Fruit fly (Drosophila melanogaster) whole organism, pupa: ENCODE results near the gene CG31441.

Experiments
- CG10348 ChIP-seq: fragments of 200-800 bp; sonication (Bioruptor generic); IDR thresholded peaks from 2 replicates; pipeline ENCODE4 v1.3.6; 2022; ENCODE audit warnings: missing biosample characterization, missing genetic modification characterization
- CG12605 ChIP-seq: fragments of 200-800 bp; sonication (Bioruptor generic); IDR thresholded peaks from 2 replicates; pipeline ENCODE4 v1.3.6; 2022; ENCODE audit warnings: missing biosample characterization, missing genetic modification characterization
- CG13204 ChIP-seq: fragments of 200-800 bp; sonication (Bioruptor generic); optimal IDR thresholded peaks from 2 replicates; lab custom pipeline; 2018; ENCODE audit warnings: missing biosample characterization, mild to moderate bottlenecking, missing genetic modification characterization, moderate library complexity
- CG14655 ChIP-seq: fragments of 200-800 bp; sonication (Bioruptor generic); optimal IDR thresholded peaks from 3 replicates; lab custom pipeline; 2017; ENCODE audit warnings: mild to moderate bottlenecking, missing biosample characterization, missing genetic modification reagents, missing genetic modification characterization
- CG15710 ChIP-seq: fragments of 200-800 bp; sonication (Bioruptor generic); optimal IDR thresholded peaks from 2 replicates; lab custom pipeline; 2018; ENCODE audit warnings: missing biosample characterization, mild to moderate bottlenecking, missing genetic modification characterization, moderate library complexity
- CG17806 ChIP-seq: fragments of 200-800 bp; sonication (Bioruptor generic); optimal IDR thresholded peaks from 2 replicates; lab custom pipeline; 2018; ENCODE audit warnings: missing biosample characterization, mild to moderate bottlenecking, missing genetic modification characterization, moderate library complexity
- CG32121 ChIP-seq: fragments of 200-800 bp; sonication (Bioruptor generic); IDR thresholded peaks from 2 replicates; pipeline ENCODE4 v1.3.6; 2022; ENCODE audit warnings: missing biosample characterization, missing genetic modification characterization
- CG34367 ChIP-seq: fragments of 200-800 bp; sonication (Bioruptor generic); optimal IDR thresholded peaks from 2 replicates; lab custom pipeline; 2018; ENCODE audit warnings: missing biosample characterization, mild to moderate bottlenecking, missing genetic modification characterization
- CG4496 ChIP-seq: fragments of 200-800 bp; sonication (Bioruptor generic); IDR thresholded peaks from 3 replicates; pipeline ENCODE4 v1.3.6; 2022; ENCODE audit warnings: missing biosample characterization, missing genetic modification characterization
- CG8159 ChIP-seq: fragments of 200-800 bp; sonication (Bioruptor generic); optimal IDR thresholded peaks from 3 replicates; lab custom pipeline; 2018; ENCODE audit warnings: missing biosample characterization, mild to moderate bottlenecking, missing genetic modification characterization, moderate library complexity
- CG8301 ChIP-seq: fragments of 200-800 bp; sonication (Bioruptor generic); optimal IDR thresholded peaks from 2 replicates; lab custom pipeline; 2018; ENCODE audit warnings: missing biosample characterization, mild to moderate bottlenecking, missing genetic modification characterization
- CG9948 ChIP-seq: fragments of 200-800 bp; sonication (Bioruptor generic); optimal IDR thresholded peaks from 2 replicates; lab custom pipeline; 2018; ENCODE audit warnings: missing biosample characterization, mild to moderate bottlenecking, missing genetic modification characterization, moderate library complexity
- D1 ChIP-seq: fragments of 200-800 bp; sonication (Bioruptor generic); optimal IDR thresholded peaks from 2 replicates; lab custom pipeline; 2018; ENCODE audit warnings: missing biosample characterization, mild to moderate bottlenecking, missing genetic modification characterization, moderate library complexity
- EcR ChIP-seq: fragments of 200-800 bp; sonication (Bioruptor generic); optimal IDR thresholded peaks from 3 replicates; lab custom pipeline; 2019; ENCODE audit warnings: missing biosample characterization, missing genetic modification characterization, mild to moderate bottlenecking, moderate library complexity, missing genetic modification reagents
- Ets98B ChIP-seq: fragments of 200-800 bp; sonication (Bioruptor generic); IDR thresholded peaks from 2 replicates; pipeline ENCODE4 v1.3.6; 2022; ENCODE audit warnings: missing biosample characterization, missing genetic modification characterization
- Pif1A ChIP-seq: fragments of 200-800 bp; sonication (Bioruptor generic); optimal IDR thresholded peaks from 3 replicates; lab custom pipeline; 2016; ENCODE audit warnings: missing biosample characterization, missing genetic modification characterization
- Pif1B ChIP-seq: fragments of 200-800 bp; sonication (Bioruptor generic); optimal IDR thresholded peaks from 3 replicates; lab custom pipeline; 2016; ENCODE audit warnings: missing biosample characterization, missing genetic modification characterization
- Snoo ChIP-seq: fragments of 200-800 bp; sonication (Bioruptor generic); optimal IDR thresholded peaks from 3 replicates; lab custom pipeline; 2017; ENCODE audit warnings: missing biosample characterization, mild to moderate bottlenecking, missing genetic modification characterization, inconsistent platforms
- fd96Ca ChIP-seq: fragments of 200-800 bp; sonication (Bioruptor generic); IDR thresholded peaks from 3 replicates; pipeline ENCODE4 v1.3.6; 2022; ENCODE audit warnings: missing biosample characterization, missing genetic modification characterization
- gl ChIP-seq: fragments of 200-800 bp; sonication (Bioruptor generic); optimal IDR thresholded peaks from 2 replicates; lab custom pipeline; 2018; ENCODE audit warnings: missing biosample characterization, mild to moderate bottlenecking, missing genetic modification characterization
- rn ChIP-seq: fragments of 200-800 bp; sonication (Bioruptor generic); IDR thresholded peaks from 2 replicates; pipeline ENCODE4 v1.3.6; 2022; ENCODE audit warnings: missing biosample characterization, missing genetic modification characterization

CG31441 gene

DNA sequence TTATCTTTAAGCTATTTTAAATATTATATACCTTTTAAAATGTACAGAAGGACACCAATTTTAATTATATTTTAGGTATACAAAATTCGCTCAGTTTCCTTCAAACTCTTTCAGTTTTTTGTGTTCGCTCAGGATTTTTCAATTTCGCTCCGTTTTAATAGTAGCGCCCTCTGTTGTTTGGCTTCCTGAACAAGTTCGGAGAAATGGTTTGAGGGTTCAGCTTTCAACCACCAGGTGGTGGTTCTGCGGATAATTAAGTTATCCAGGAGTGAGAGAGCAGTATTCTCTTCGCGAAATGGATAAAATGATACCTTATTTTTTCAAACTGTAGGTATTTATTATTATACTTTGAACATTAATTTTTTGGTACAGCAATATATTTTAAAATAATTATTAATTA lies 32.9 kb downstream of the CG31441 start:
- TF ChIP-seq CG13204 (GFP tag; lab: Kevin White, UChicago) (peak; percentile 11), CG14655 (GFP tag; lab: Kevin White, UChicago) (peak; percentile 76), Snoo (tag; lab: Kevin White, UChicago) (no peak), Pif1A (GFP tag; lab: Kevin White, UChicago) (peak; percentile 64), D1 (tag; lab: Kevin White, UChicago) (peak; percentile 4), CG12605 (GFP tag; lab: Robert Waterston, UW) (0 out of 2 replicates have a peak, but pooled peaks have one; percentile 9), gl (no peak), CG8301 (tag; lab: Kevin White, UChicago) (peak; percentile 55), rn (GFP tag; lab: Robert Waterston, UW) (no peak), CG17806 (tag; lab: Kevin White, UChicago) (no peak), CG32121 (GFP tag; lab: Robert Waterston, UW) (no peak), CG4496 (GFP tag; lab: Robert Waterston, UW) (no peak; the same call in 2 of the 3 replicates), fd96Ca (GFP tag; lab: Robert Waterston, UW) (no peak), Ets98B (GFP tag; lab: Robert Waterston, UW) (no peak; the same call in 1 of the 2 replicates), CG34367 (tag; lab: Kevin White, UChicago) (peak; percentile 53), CG8159 (tag; lab: Kevin White, UChicago) (peak; percentile 41), Pif1B (GFP tag; lab: Kevin White, UChicago) (peak; percentile 45), CG15710 (peak; percentile 19), CG10348 (GFP tag; lab: Robert Waterston, UW) (no peak), CG9948 (no peak), EcR (GFP tag; lab: Kevin White, UChicago) (no peak)
- TF ChIP-seq, all 21 proteins: peak for 10

DNA sequence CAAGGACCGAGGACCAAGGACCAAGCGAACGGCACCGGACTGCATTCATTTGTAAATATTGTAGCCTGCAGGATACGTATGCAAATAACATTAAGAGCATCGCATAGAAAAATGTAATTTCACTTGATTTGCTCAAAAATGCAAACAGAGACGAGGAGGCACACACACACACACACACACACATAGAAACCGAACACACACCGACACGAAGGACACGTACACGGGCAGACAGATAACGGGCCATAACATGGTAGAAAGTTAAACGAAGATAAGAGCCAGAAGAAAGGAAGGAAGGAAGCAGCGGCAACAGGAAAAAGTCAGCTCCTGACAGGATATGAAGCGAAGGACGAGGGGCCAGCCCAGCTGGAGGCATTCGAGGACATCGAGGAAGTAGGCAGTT lies 34.5 kb downstream of the CG31441 start:
- no peak for TF ChIP-seq CG4496 (GFP tag; lab: Robert Waterston, UW)
- no peak for TF ChIP-seq gl
- TF ChIP-seq CG13204 (GFP tag; lab: Kevin White, UChicago), result no peak
- no peak for TF ChIP-seq EcR (GFP tag; lab: Kevin White, UChicago)
- no peak for TF ChIP-seq CG8159 (tag; lab: Kevin White, UChicago)
- TF ChIP-seq CG32121 (GFP tag; lab: Robert Waterston, UW), result no peak
- no peak for TF ChIP-seq D1 (tag; lab: Kevin White, UChicago)
- TF ChIP-seq CG10348 (GFP tag; lab: Robert Waterston, UW), result no peak

DNA sequence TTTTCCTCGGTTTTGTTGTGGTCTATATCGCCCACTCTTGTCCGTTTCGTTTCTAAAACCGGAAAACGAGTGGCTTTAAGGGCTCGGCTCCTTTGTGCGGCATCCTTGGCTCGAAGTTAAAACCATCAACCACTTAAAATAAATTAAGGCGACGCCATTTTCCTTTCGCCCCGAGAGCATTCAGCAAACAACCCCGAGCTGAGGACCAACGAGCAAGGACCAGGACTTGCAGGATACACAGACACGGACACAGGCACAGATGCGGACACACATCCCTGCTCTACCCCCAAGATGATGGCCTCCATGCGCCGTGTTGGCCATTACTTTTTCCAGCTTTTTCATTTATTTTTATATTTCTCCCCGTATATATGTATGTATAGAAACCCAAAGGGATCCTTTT lies 36.6 kb downstream of the CG31441 start:
- TF ChIP-seq CG12605 (GFP tag; lab: Robert Waterston, UW) (no peak), Ets98B (GFP tag; lab: Robert Waterston, UW) (no peak), Snoo (tag; lab: Kevin White, UChicago) (no peak), CG9948 (no peak), CG8301 (tag; lab: Kevin White, UChicago) (no peak), CG15710 (no peak), CG32121 (GFP tag; lab: Robert Waterston, UW) (no peak), CG8159 (tag; lab: Kevin White, UChicago) (no peak), CG10348 (GFP tag; lab: Robert Waterston, UW) (no peak), Pif1B (GFP tag; lab: Kevin White, UChicago) (no peak), D1 (tag; lab: Kevin White, UChicago) (no peak), Pif1A (GFP tag; lab: Kevin White, UChicago) (no peak), gl (no peak), rn (GFP tag; lab: Robert Waterston, UW) (no peak), CG14655 (GFP tag; lab: Kevin White, UChicago) (no peak), CG13204 (GFP tag; lab: Kevin White, UChicago) (no peak), EcR (GFP tag; lab: Kevin White, UChicago) (no peak), CG17806 (tag; lab: Kevin White, UChicago) (no peak), fd96Ca (GFP tag; lab: Robert Waterston, UW) (no peak), CG34367 (tag; lab: Kevin White, UChicago) (no peak)

DNA sequence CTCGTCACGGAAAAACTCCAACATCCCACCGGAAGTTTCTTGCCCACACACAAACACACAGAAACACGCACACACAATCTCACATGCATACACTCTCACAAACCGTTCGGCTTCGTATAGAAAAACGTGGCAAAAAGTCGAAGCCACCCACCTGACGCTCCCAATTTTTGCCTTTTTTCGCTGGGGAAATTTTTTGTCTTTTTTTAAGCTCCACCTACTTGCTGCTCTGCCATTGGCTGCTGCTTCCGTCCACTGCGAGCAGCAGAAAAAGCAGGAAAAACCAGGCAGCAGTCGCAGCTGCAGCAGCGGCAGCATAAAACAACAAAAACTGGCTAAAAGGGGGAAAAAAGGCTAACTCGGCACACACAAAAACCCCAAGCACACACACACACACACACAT lies 45.8 kb downstream of the CG31441 start:
- 0 out of 2 replicates have a peak, but pooled peaks have one; percentile 13 for TF ChIP-seq CG12605 (GFP tag; lab: Robert Waterston, UW)
- TF ChIP-seq CG14655 (GFP tag; lab: Kevin White, UChicago), result peak; percentile 8
- TF ChIP-seq CG9948, result no peak

DNA sequence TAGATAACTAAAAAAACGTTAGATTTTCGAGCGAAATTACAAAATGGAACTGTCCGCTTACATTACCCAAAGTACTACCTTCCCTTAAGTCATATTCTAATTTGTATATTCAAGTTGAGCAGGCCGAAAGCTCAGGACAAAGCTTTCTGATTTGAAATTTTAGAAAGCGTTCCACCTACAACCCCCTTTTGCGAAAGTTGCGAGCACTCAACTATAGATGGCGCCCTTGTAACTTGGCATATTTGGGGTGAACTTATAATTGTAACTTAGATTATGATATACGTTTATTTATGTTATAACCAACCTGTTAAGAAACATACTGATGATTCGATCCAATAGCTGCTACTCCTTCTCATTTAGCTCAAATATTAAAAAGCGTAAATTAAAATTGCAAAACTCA lies 50.9 kb downstream of the CG31441 start:
- TF ChIP-seq CG4496 (GFP tag; lab: Robert Waterston, UW) (no peak), Snoo (tag; lab: Kevin White, UChicago) (no peak), rn (GFP tag; lab: Robert Waterston, UW) (no peak)
